Worm (Caenorhabditis elegans) whole organism, early embryonic: ENCODE data around the gene clec-206.

Source experiments
- B0310.2 ChIP-seq: sonication (generic microtip); optimal IDR thresholded peaks from 2 replicates; lab custom pipeline; 2016; ENCODE audit warnings: mild to moderate bottlenecking, missing genetic modification characterization, missing compliant biosample characterization
- F13C5.2 ChIP-seq: sonication (generic microtip); optimal IDR thresholded peaks from 2 replicates; lab custom pipeline; 2017; ENCODE audit warnings: mild to moderate bottlenecking, missing genetic modification characterization, inconsistent platforms, missing compliant biosample characterization
- aly-1 ChIP-seq: sonication (generic microtip); optimal IDR thresholded peaks from 2 replicates; lab custom pipeline; 2016; ENCODE audit warnings: missing genetic modification characterization, missing compliant biosample characterization
- ama-1 ChIP-seq: fragments of 150-350 bp; optimal IDR thresholded peaks from 2 replicates; lab custom pipeline; 2014
- ceh-13 ChIP-seq: fragments of 200-800 bp; sonication (Bioruptor generic); optimal IDR thresholded peaks from 2 replicates; lab custom pipeline; 2018; ENCODE audit warnings: mild to moderate bottlenecking, missing genetic modification characterization, missing compliant biosample characterization
- ceh-36 ChIP-seq: sonication (generic microtip); optimal IDR thresholded peaks from 2 replicates; lab custom pipeline; 2016; ENCODE audit warnings: missing genetic modification characterization, inconsistent platforms, missing compliant biosample characterization
- ets-7 ChIP-seq: sonication (generic microtip); optimal IDR thresholded peaks from 2 replicates; lab custom pipeline; 2016; ENCODE audit warnings: missing genotype, missing genetic modification characterization, missing compliant biosample characterization
- flt-1 ChIP-seq: fragments of 200-800 bp; sonication (Bioruptor generic); IDR thresholded peaks from 2 replicates; pipeline ENCODE4 v1.3.6; 2022; ENCODE audit warnings: missing genetic modification characterization, missing compliant biosample characterization
- hmbx-1 ChIP-seq: sonication (generic microtip); optimal IDR thresholded peaks from 2 replicates; lab custom pipeline; 2016; ENCODE audit warnings: mild to moderate bottlenecking, missing genetic modification characterization, missing compliant biosample characterization
- hmg-4 ChIP-seq: fragments of 200-800 bp; sonication (Bioruptor generic); optimal IDR thresholded peaks from 2 replicates; lab custom pipeline; 2018; ENCODE audit warnings: mild to moderate bottlenecking, missing genetic modification characterization, missing compliant biosample characterization
- hnd-1 ChIP-seq: sonication (generic microtip); optimal IDR thresholded peaks from 2 replicates; lab custom pipeline; 2016; ENCODE audit warnings: missing genetic modification characterization, missing compliant biosample characterization
- pes-1 ChIP-seq: fragments of 200-800 bp; sonication (Bioruptor generic); IDR thresholded peaks from 2 replicates; pipeline ENCODE4 v1.3.6; 2022; ENCODE audit warnings: missing genetic modification reagents, missing genetic modification characterization, missing compliant biosample characterization
- scrt-1 ChIP-seq: fragments of 200-800 bp; sonication (Bioruptor generic); IDR thresholded peaks from 2 replicates; pipeline ENCODE4 v1.3.6; 2022; ENCODE audit warnings: missing genetic modification characterization, missing compliant biosample characterization
- sea-1 ChIP-seq: fragments of 200-800 bp; sonication (Bioruptor generic); conservative IDR thresholded peaks from 2 replicates; pipeline ENCODE4 v1.3.6; 2022; ENCODE audit warnings: missing genetic modification characterization, missing compliant biosample characterization
- tbx-11 ChIP-seq: fragments of 200-800 bp; sonication (Bioruptor generic); IDR thresholded peaks from 2 replicates; pipeline ENCODE4 v1.3.6; 2022; ENCODE audit warnings: missing genetic modification characterization, missing compliant biosample characterization
- tbx-37 ChIP-seq: fragments of 200-800 bp; sonication (Bioruptor generic); conservative IDR thresholded peaks from 2 replicates; pipeline ENCODE4 v1.3.6; 2022; ENCODE audit warnings: missing genetic modification reagents, missing genetic modification characterization, missing compliant biosample characterization
- tra-4 ChIP-seq: sonication (generic microtip); optimal IDR thresholded peaks from 2 replicates; lab custom pipeline; 2017; ENCODE audit warnings: missing genetic modification characterization, missing compliant biosample characterization

Gene clec-206

DNA sequence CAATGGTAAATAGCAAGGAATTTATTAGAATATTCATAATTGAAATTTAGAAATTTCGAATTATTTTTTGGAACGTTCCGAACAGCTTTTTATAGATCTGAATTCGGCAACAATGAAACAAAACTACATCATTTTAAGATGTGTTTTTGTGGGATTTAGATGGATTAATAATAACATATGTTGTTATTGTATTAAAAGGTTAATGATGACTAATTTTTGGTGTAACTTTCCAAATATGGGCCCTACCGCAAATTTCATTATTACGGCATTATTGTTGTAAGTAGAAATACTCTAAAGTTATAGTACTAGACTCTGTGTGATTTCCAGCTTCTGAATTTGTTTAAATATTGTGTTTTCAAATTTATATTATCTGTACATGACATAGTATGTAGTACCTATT, 9.7 kb upstream of the clec-206 start, which contains the start of gene F59A7.11:
F59A7.11 (minus strand) TSS at position 101 of the 400 bp plus-strand sequence.
- TF ChIP-seq aly-1 (tag; lab: Kevin White, UChicago) (no peak), ceh-13 (GFP tag; lab: Kevin White, UChicago) (no peak), scrt-1 (GFP tag; lab: Robert Waterston, UW) (no peak), flt-1 (GFP tag; lab: Robert Waterston, UW) (no peak), pes-1 (GFP tag; lab: Robert Waterston, UW) (no peak), tbx-11 (no peak), tra-4 (tag; lab: Kevin White, UChicago) (no peak), sea-1 (GFP tag; lab: Robert Waterston, UW) (no peak)

DNA sequence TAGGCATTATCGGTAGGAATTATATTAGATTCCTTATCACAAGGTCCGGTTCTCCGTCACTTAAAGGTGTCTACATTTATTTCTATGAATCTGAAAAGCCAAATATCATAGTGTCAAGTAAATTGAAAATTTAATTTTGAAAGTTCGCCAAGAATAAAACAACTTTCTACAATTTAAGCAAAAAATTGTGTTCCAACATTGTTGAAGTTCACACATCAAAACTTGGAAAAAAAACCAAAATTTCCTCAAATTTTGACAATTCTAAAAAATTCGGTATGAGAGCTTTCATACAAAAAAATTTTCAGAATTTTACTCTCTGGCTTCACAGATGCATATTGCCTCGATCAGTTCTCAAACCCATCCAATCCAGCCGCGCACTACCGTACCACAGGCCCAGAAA, 7.6 kb upstream of the clec-206 start, which contains the start of gene F59A7.7:
F59A7.7 (plus strand) TSS at position 301 of the 400 bp plus-strand sequence.
- TF ChIP-seq pes-1 (GFP tag; lab: Robert Waterston, UW): no peak
- TF ChIP-seq sea-1 (GFP tag; lab: Robert Waterston, UW): no peak
- no peak for TF ChIP-seq ceh-13 (GFP tag; lab: Kevin White, UChicago)
- no peak for TF ChIP-seq hnd-1 (tag; lab: Kevin White, UChicago)
- TF ChIP-seq tra-4 (tag; lab: Kevin White, UChicago): no peak
- TF ChIP-seq aly-1 (tag; lab: Kevin White, UChicago): no peak
- TF ChIP-seq ets-7 (tag; lab: Kevin White, UChicago): no peak
- TF ChIP-seq hmg-4: no peak
- TF ChIP-seq B0310.2 (tag; lab: Kevin White, UChicago): no peak
- no peak for TF ChIP-seq ceh-36 (tag; lab: Kevin White, UChicago)
- TF ChIP-seq tbx-11: no peak
- TF ChIP-seq hmbx-1 (tag; lab: Kevin White, UChicago): no peak
- no peak for TF ChIP-seq tbx-37 (GFP tag; lab: Robert Waterston, UW)
- no peak for TF ChIP-seq ama-1
- TF ChIP-seq scrt-1 (GFP tag; lab: Robert Waterston, UW): no peak
- TF ChIP-seq F13C5.2: no peak

- no peak for TF ChIP-seq tbx-37 (GFP tag; lab: Robert Waterston, UW)
- no peak for TF ChIP-seq ceh-36 (tag; lab: Kevin White, UChicago)
- no peak for TF ChIP-seq ets-7 (tag; lab: Kevin White, UChicago)
- TF ChIP-seq tbx-11: no peak
- TF ChIP-seq scrt-1 (GFP tag; lab: Robert Waterston, UW): no peak
- no peak for TF ChIP-seq aly-1 (tag; lab: Kevin White, UChicago)
- TF ChIP-seq pes-1 (GFP tag; lab: Robert Waterston, UW): no peak
- no peak for TF ChIP-seq B0310.2 (tag; lab: Kevin White, UChicago)
- TF ChIP-seq hmbx-1 (tag; lab: Kevin White, UChicago): no peak
- no peak for TF ChIP-seq flt-1 (GFP tag; lab: Robert Waterston, UW)
- TF ChIP-seq F13C5.2: no peak
- TF ChIP-seq hnd-1 (tag; lab: Kevin White, UChicago): no peak
Measured at ce11 chrV:2008412-2008811, 4.3 kb upstream of the clec-206 start.

DNA sequence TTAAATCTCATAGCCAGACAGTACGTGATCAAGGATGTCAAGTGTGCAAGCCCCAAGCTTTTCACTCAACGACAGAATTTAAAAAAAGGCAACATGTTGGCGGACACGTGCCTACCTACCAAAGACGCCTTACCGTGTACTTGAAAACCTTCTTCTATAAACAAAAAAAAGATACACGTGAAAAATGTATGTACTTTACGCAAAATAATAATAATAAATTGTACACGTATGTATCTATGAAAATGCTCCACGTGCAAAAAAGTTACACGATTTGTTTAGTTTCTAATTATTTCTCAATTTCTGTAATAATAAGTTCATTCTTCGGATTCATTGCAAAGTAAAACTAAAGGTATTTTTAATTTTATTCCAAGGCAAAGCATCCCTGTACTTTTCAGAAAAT, 530 bp upstream of the clec-206 start, which contains the start of gene cysl-4:
cysl-4 (plus strand) TSS at position 301 of the 400 bp plus-strand sequence.
- TF ChIP-seq hnd-1 (tag; lab: Kevin White, UChicago) (no peak), ceh-13 (GFP tag; lab: Kevin White, UChicago) (no peak), sea-1 (GFP tag; lab: Robert Waterston, UW) (no peak), pes-1 (GFP tag; lab: Robert Waterston, UW) (no peak), aly-1 (tag; lab: Kevin White, UChicago) (no peak), ama-1 (no peak), tbx-11 (no peak), B0310.2 (tag; lab: Kevin White, UChicago) (no peak), scrt-1 (GFP tag; lab: Robert Waterston, UW) (no peak), F13C5.2 (no peak), hmg-4 (no peak), ceh-36 (tag; lab: Kevin White, UChicago) (no peak), tbx-37 (GFP tag; lab: Robert Waterston, UW) (no peak), flt-1 (GFP tag; lab: Robert Waterston, UW) (no peak), ets-7 (tag; lab: Kevin White, UChicago) (no peak), tra-4 (tag; lab: Kevin White, UChicago) (no peak), hmbx-1 (tag; lab: Kevin White, UChicago) (no peak)

ce11 chrV:1999531-2000094, 4.5 kb downstream of the clec-206 start, which contains the start of gene alh-5:
alh-5 (minus strand) TSS chrV:1999581.
- TF ChIP-seq sea-1 (GFP tag; lab: Robert Waterston, UW): no peak
- no peak for TF ChIP-seq tbx-11
- TF ChIP-seq B0310.2 (tag; lab: Kevin White, UChicago): no peak
- TF ChIP-seq hmbx-1 (tag; lab: Kevin White, UChicago): no peak
- TF ChIP-seq ama-1: no peak
- TF ChIP-seq tra-4 (tag; lab: Kevin White, UChicago): no peak
- TF ChIP-seq scrt-1 (GFP tag; lab: Robert Waterston, UW): no peak
- no peak for TF ChIP-seq flt-1 (GFP tag; lab: Robert Waterston, UW)
- no peak for TF ChIP-seq ceh-13 (GFP tag; lab: Kevin White, UChicago)
- no peak for TF ChIP-seq aly-1 (tag; lab: Kevin White, UChicago)
- no peak for TF ChIP-seq ets-7 (tag; lab: Kevin White, UChicago)

- TF ChIP-seq ama-1 (no peak), hnd-1 (tag; lab: Kevin White, UChicago) (no peak), hmbx-1 (tag; lab: Kevin White, UChicago) (no peak), B0310.2 (tag; lab: Kevin White, UChicago) (no peak), pes-1 (GFP tag; lab: Robert Waterston, UW) (no peak)
Measured at ce11 chrV:1998358-1998757, 5.8 kb downstream of the clec-206 start.

- TF ChIP-seq scrt-1 (GFP tag; lab: Robert Waterston, UW) (no peak), F13C5.2 (no peak), ceh-36 (tag; lab: Kevin White, UChicago) (no peak), tra-4 (tag; lab: Kevin White, UChicago) (no peak), flt-1 (GFP tag; lab: Robert Waterston, UW) (no peak), ets-7 (tag; lab: Kevin White, UChicago) (no peak), ama-1 (no peak), aly-1 (tag; lab: Kevin White, UChicago) (no peak)
Measured at ce11 chrV:1992515-1992968, 11.6 kb downstream of the clec-206 start, which contains the start of gene tnt-4. tnt-4 (minus strand) TSS chrV:1992918.
